Fruit fly (Drosophila melanogaster) whole organism, wandering third instar larva: ENCODE data around the gene O-fut2.

ENCODE experiments used
- Abd-B ChIP-seq: fragments of >200 bp; optimal IDR thresholded peaks from 2 replicates; lab custom pipeline; 2017; ENCODE audit warnings: missing biosample characterization, missing genetic modification characterization
- CG9705 ChIP-seq: fragments of 200-800 bp; sonication (Bioruptor generic); optimal IDR thresholded peaks from 2 replicates; lab custom pipeline; 2018; ENCODE audit warnings: missing biosample characterization, mild to moderate bottlenecking, missing genetic modification characterization
- Hr83 ChIP-seq: fragments of 200-300 bp; sonication (Bioruptor generic); optimal IDR thresholded peaks from 2 replicates; lab custom pipeline; 2016; ENCODE audit warnings: missing biosample characterization, mild to moderate bottlenecking, missing genetic modification characterization, moderate library complexity; ENCODE audit not compliant: poor library complexity, severe bottlenecking
- N ChIP-seq: fragments of >200 bp; optimal IDR thresholded peaks from 2 replicates; lab custom pipeline; 2018; ENCODE audit warnings: missing biosample characterization, missing external identifiers, missing genetic modification characterization
- Sp1 ChIP-seq: fragments of 200-800 bp; sonication (Bioruptor generic); optimal IDR thresholded peaks from 3 replicates; lab custom pipeline; 2019; ENCODE audit warnings: missing biosample characterization, mild to moderate bottlenecking, missing genetic modification characterization, moderate library complexity
- Vsx2 ChIP-seq: fragments of 200-300, 225-300 bp; sonication (Bioruptor generic); optimal IDR thresholded peaks from 2 replicates; lab custom pipeline; 2018; ENCODE audit warnings: missing biosample characterization, missing genetic modification characterization; ENCODE audit not compliant: partially characterized antibody
- dl ChIP-seq, 2 experiments: fragments of 175-275, 200-275 bp in 1 of 2; fragments of 200-275 bp in 1 of 2; sonication (Bioruptor generic); optimal IDR thresholded peaks; lab custom pipeline; 2018; ENCODE audit warnings: mild to moderate bottlenecking in 2 of 2, missing biosample characterization in 2 of 2, missing genetic modification characterization in 2 of 2, moderate library complexity in 2 of 2; ENCODE audit not compliant: partially characterized antibody in 2 of 2, insufficient read depth in 1 of 2
- dmrt93B ChIP-seq: fragments of 200-800 bp; sonication (Bioruptor generic); optimal IDR thresholded peaks from 2 replicates; lab custom pipeline; 2018; ENCODE audit warnings: missing biosample characterization, mild to moderate bottlenecking, missing genetic modification characterization
- jim ChIP-seq: fragments of 175-275, 200-325 bp; sonication (Bioruptor generic); optimal IDR thresholded peaks from 2 replicates; lab custom pipeline; 2016; ENCODE audit warnings: missing biosample characterization, mild to moderate bottlenecking, missing genetic modification characterization
- pan ChIP-seq: fragments of >200 bp; optimal IDR thresholded peaks from 2 replicates; lab custom pipeline; 2017
- usp ChIP-seq: fragments of >200 bp; optimal IDR thresholded peaks from 2 replicates; lab custom pipeline; 2017; ENCODE audit warnings: missing biosample characterization, missing genetic modification characterization
- woc ChIP-seq: sonication (Bioruptor generic); optimal IDR thresholded peaks from 2 replicates; lab custom pipeline; 2016; ENCODE audit warnings: missing biosample characterization, mild to moderate bottlenecking, missing genetic modification characterization

DNA sequence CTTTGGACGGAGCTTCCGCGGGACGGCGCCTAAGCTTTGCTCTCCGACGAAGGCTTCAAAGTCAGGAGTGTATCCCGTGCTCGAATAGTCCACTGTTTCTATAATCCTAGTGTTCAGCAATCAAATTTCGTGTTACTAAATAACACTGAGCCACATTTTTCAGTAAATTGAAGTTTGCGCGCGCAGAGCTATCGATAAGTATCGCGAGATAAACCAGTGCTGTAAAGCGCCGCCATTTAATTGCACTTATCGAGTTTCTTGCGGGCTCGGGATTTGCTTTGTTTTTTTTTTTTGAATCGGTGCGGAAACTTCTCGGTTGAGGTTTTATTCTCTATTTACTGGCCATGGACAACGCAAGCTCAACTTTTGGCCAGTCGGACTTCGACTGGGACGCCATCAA lies 11.1 kb upstream of the O-fut2 start, which contains the start of the genes Rab27 and mei-38:
- TF ChIP-seq usp (no peak), Sp1 (GFP tag; lab: Kevin White, UChicago) (no peak), pan (lab: Kevin White, UChicago) (no peak), dmrt93B (GFP tag; lab: Kevin White, UChicago) (no peak), Vsx2 (GFP tag; lab: Kevin White, UChicago) (no peak), CG9705 (GFP tag; lab: Kevin White, UChicago) (no peak), jim (GFP tag; lab: Kevin White, UChicago) (no peak), dl (GFP tag; optimal IDR thresholded peaks at IDR 0.05; lab: Kevin White, UChicago; ENCODE audit: insufficient read depth in 1 of 2, partially characterized antibody in 2 of 2) (no peak), Hr83 (GFP tag; lab: Kevin White, UChicago) (peak; percentile 43), N (no peak), Abd-B (no peak), woc (no peak)
